Worm (Caenorhabditis elegans) whole organism, L4/young adult: ENCODE measurements around the gene epac-1.

Source experiments
- W03F9.2 ChIP-seq: fragments of 150-350 bp; optimal IDR thresholded peaks from 2 replicates; lab custom pipeline; 2014; ENCODE audit warnings: missing biosample characterization, missing genetic modification characterization
- him-1 ChIP-seq: sonication (generic microtip); optimal IDR thresholded peaks from 2 replicates; lab custom pipeline; 2016; ENCODE audit warnings: missing genotype, missing genetic modification reagents, missing genetic modification characterization, missing compliant biosample characterization

ce11 chrIII:10149910-10150309 lies 39.1 kb upstream of the epac-1 start:
- TF ChIP-seq W03F9.2 (no peak), him-1 (tag; lab: Kevin White, UChicago) (no peak)
